Worm (Caenorhabditis elegans) whole organism, mixed stage, embryonic: ENCODE measurements around the gene F08G2.7.
A peak's percentile ranks its signal among the peaks of the same experiment; 100 is the strongest.

Source experiments
- M03D4.4 ChIP-seq: sonication (generic microtip); optimal IDR thresholded peaks from 2 replicates; lab custom pipeline; 2017; ENCODE audit warnings: mild to moderate bottlenecking, missing genetic modification characterization, missing compliant biosample characterization
- blmp-1 ChIP-seq: fragments of 150-350 bp; optimal IDR thresholded peaks from 2 replicates; lab custom pipeline; 2014; ENCODE audit warnings: missing biosample characterization, missing genetic modification characterization
- ceh-39 ChIP-seq: fragments of 150-350 bp; optimal IDR thresholded peaks from 2 replicates; lab custom pipeline; 2014; ENCODE audit warnings: missing biosample characterization, missing genetic modification characterization
- ceh-43 ChIP-seq: fragments of 200-800 bp; sonication (Bioruptor generic); optimal IDR thresholded peaks from 2 replicates; lab custom pipeline; 2018; ENCODE audit warnings: mild to moderate bottlenecking, missing genetic modification characterization, moderate library complexity, missing compliant biosample characterization
- ces-1 ChIP-seq: fragments of 150-350 bp; optimal IDR thresholded peaks from 2 replicates; lab custom pipeline; 2014; ENCODE audit warnings: missing biosample characterization, missing genetic modification reagents, missing genetic modification characterization
- cnd-1 ChIP-seq: fragments of 200-800 bp; sonication (Bioruptor generic); optimal IDR thresholded peaks from 2 replicates; lab custom pipeline; 2018; ENCODE audit warnings: mild to moderate bottlenecking, missing genetic modification characterization, missing compliant biosample characterization
- drap-1 ChIP-seq: fragments of 200-800 bp; sonication (Bioruptor generic); optimal IDR thresholded peaks from 3 replicates; lab custom pipeline; 2018; ENCODE audit warnings: mild to moderate bottlenecking, missing genetic modification characterization, missing compliant biosample characterization
- elt-3 ChIP-seq: fragments of 150-350 bp; optimal IDR thresholded peaks from 2 replicates; lab custom pipeline; 2014; ENCODE audit warnings: missing biosample characterization, missing genetic modification characterization
- flh-1 ChIP-seq: fragments of 200-800 bp; sonication (Bioruptor generic); optimal IDR thresholded peaks from 2 replicates; lab custom pipeline; 2018; ENCODE audit warnings: mild to moderate bottlenecking, missing genetic modification characterization, moderate library complexity, missing compliant biosample characterization
- ham-2 ChIP-seq: fragments of 200-800 bp; sonication (Bioruptor generic); optimal IDR thresholded peaks from 2 replicates; lab custom pipeline; 2018; ENCODE audit warnings: mild to moderate bottlenecking, missing genetic modification characterization, missing compliant biosample characterization
- hlh-1 ChIP-seq: fragments of 150-350 bp; optimal IDR thresholded peaks from 2 replicates; lab custom pipeline; 2014; ENCODE audit warnings: missing biosample characterization, missing genetic modification reagents, missing genetic modification characterization
- lin-13 ChIP-seq: fragments of 150-350 bp; optimal IDR thresholded peaks from 2 replicates; lab custom pipeline; 2014; ENCODE audit warnings: missing biosample characterization, missing genetic modification characterization
- lin-32 ChIP-seq: fragments of 200-800 bp; sonication (Bioruptor generic); optimal IDR thresholded peaks from 2 replicates; lab custom pipeline; 2018; ENCODE audit warnings: mild to moderate bottlenecking, missing genetic modification characterization, missing compliant biosample characterization
- lsy-2 ChIP-seq: fragments of 150-350 bp; optimal IDR thresholded peaks from 2 replicates; lab custom pipeline; 2014; ENCODE audit warnings: missing biosample characterization, missing genetic modification characterization
- mls-2 ChIP-seq: sonication (generic microtip); optimal IDR thresholded peaks from 2 replicates; lab custom pipeline; 2016; ENCODE audit warnings: mild to moderate bottlenecking, missing genetic modification characterization, moderate library complexity, missing compliant biosample characterization
- nhr-28 ChIP-seq: fragments of 150-350 bp; optimal IDR thresholded peaks from 2 replicates; lab custom pipeline; 2014; ENCODE audit warnings: missing biosample characterization, missing genetic modification characterization
- nhr-76 ChIP-seq: sonication (generic microtip); optimal IDR thresholded peaks from 2 replicates; lab custom pipeline; 2017; ENCODE audit warnings: missing biosample characterization, missing genetic modification characterization
- sem-2 ChIP-seq: fragments of 200-800 bp; sonication (Bioruptor generic); optimal IDR thresholded peaks from 2 replicates; lab custom pipeline; 2018; ENCODE audit warnings: mild to moderate bottlenecking, missing genetic modification characterization, missing compliant biosample characterization
- snpc-4 ChIP-seq: fragments of 150-350 bp; optimal IDR thresholded peaks from 2 replicates; lab custom pipeline; 2014; ENCODE audit warnings: missing biosample characterization, missing genetic modification characterization
- sptf-1 ChIP-seq: sonication (generic microtip); optimal IDR thresholded peaks from 2 replicates; lab custom pipeline; 2017; ENCODE audit warnings: mild to moderate bottlenecking, missing genetic modification characterization, moderate library complexity, missing compliant biosample characterization
- unc-39 ChIP-seq: fragments of 150-350 bp; optimal IDR thresholded peaks from 2 replicates; lab custom pipeline; 2014; ENCODE audit warnings: missing biosample characterization, missing genetic modification characterization
- zip-8 ChIP-seq: fragments of 150-350 bp; optimal IDR thresholded peaks from 2 replicates; lab custom pipeline; 2014; ENCODE audit warnings: missing biosample characterization, missing genetic modification characterization
- ztf-11 ChIP-seq: fragments of 150-350 bp; optimal IDR thresholded peaks from 2 replicates; lab custom pipeline; 2014; ENCODE audit warnings: missing biosample characterization, missing genetic modification characterization

Gene F08G2.7

DNA sequence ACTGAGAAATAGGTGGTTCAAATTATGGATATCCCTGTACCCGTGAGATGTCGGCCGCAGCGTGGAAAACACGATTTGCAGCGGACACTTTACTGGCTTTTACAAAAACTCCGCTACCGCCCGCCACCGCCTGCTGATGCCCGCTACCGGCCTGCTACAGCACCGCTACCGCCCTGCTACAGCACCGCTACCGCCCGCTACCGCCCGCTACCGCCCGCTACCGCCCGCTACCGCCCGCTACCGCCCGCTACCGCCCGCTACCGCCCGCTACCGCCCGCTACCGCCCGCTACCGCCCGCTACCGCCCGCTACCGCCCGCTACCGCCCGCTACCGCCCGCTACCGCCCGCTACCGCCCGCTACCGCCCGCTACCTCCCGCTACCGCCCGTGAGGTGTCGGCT lies 50.3 kb downstream of the F08G2.7 start:
- TF ChIP-seq sptf-1 (tag; lab: Kevin White, UChicago), result peak; percentile 25
- TF ChIP-seq mls-2 (tag; lab: Kevin White, UChicago), result peak; percentile 31

DNA sequence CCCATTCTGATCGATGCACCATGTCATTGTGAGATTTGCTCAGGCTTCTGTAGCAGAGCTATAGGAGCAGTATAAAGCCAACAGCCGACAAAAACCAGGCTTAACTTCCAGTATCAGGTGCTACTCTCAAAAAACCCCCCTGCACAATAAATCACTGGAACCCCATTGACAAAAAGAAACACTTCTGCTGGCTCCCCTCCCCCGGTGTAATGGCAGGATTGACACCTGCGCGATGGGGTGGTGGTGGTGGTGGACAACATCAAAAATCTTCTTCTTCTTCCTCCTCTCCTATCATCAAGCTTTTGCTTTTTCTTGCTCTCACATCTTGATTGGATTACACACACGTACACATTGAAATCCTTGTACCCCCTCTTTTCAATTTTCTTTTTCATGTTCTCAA lies 51.2 kb downstream of the F08G2.7 start:
- TF ChIP-seq nhr-28 (tag; lab: Kevin White, UChicago), result no peak
- TF ChIP-seq hlh-1 (tag; lab: Kevin White, UChicago), result peak; percentile 56
- no peak for TF ChIP-seq blmp-1 (tag; lab: Kevin White, UChicago)
- no peak for TF ChIP-seq mls-2 (tag; lab: Kevin White, UChicago)
- no peak for TF ChIP-seq zip-8 (tag; lab: Kevin White, UChicago)

DNA sequence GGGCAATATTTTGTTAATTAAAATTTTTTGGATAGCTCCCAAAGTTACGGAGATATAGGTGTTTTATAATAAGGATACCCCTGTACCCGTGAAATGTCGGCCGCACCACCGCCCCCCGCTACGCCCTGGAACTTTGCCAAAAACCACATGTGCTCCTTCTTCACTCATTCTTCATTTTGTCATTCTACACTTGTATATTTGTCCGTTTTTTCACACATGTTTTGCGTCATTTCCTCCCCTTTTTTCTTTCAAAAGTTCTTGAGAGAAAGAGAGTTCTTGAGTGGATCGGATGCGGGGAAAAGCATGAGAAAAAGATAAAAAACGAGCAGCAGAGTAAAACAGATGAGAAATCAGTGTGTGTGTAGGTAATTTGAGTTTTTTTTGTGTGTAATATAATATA lies 52.1 kb downstream of the F08G2.7 start:
- TF ChIP-seq elt-3 (tag; lab: Kevin White, UChicago), result no peak
- TF ChIP-seq ceh-39 (tag; lab: Kevin White, UChicago), result no peak
- TF ChIP-seq M03D4.4 (tag; lab: Kevin White, UChicago), result no peak
- TF ChIP-seq ces-1, result no peak
- no peak for TF ChIP-seq flh-1 (GFP tag; lab: Kevin White, UChicago)
- TF ChIP-seq drap-1 (GFP tag; lab: Kevin White, UChicago), result no peak
- TF ChIP-seq cnd-1, result no peak
- no peak for TF ChIP-seq lin-13 (tag; lab: Kevin White, UChicago)
- no peak for TF ChIP-seq zip-8 (tag; lab: Kevin White, UChicago)
- no peak for TF ChIP-seq ztf-11 (tag; lab: Kevin White, UChicago)
- TF ChIP-seq lin-32 (GFP tag; lab: Kevin White, UChicago), result no peak
- no peak for TF ChIP-seq sem-2 (GFP tag; lab: Kevin White, UChicago)

DNA sequence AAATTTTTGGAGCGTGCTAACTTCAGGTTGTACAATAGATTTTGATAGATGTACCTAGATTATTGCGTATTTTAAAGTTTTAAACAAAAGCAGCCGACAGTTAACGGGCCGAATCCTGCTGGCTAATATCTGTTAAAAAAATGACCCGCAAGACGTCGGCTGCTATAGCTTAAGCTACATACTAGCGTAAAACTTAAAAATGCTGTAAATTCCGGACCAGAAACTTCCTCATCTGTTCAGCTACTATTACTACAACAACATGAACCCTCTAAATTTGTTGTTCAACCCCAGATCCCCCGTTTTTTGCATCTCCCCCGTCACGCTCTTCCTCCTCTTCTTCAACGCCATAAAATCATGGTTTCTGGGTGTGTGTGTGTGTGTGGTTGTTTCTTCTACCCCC lies 54.1 kb downstream of the F08G2.7 start:
- no peak for TF ChIP-seq lsy-2 (tag; lab: Kevin White, UChicago)
- no peak for TF ChIP-seq ceh-43 (GFP tag; lab: Kevin White, UChicago)
- no peak for TF ChIP-seq ces-1
- TF ChIP-seq lin-32 (GFP tag; lab: Kevin White, UChicago), result no peak
- no peak for TF ChIP-seq lin-13 (tag; lab: Kevin White, UChicago)
- no peak for TF ChIP-seq hlh-1 (tag; lab: Kevin White, UChicago)
- no peak for TF ChIP-seq unc-39 (tag; lab: Kevin White, UChicago)
- no peak for TF ChIP-seq sem-2 (GFP tag; lab: Kevin White, UChicago)
- TF ChIP-seq nhr-76 (tag; lab: Kevin White, UChicago), result no peak
- TF ChIP-seq ham-2 (GFP tag; lab: Kevin White, UChicago), result no peak
- TF ChIP-seq flh-1 (GFP tag; lab: Kevin White, UChicago), result no peak
- TF ChIP-seq sptf-1 (tag; lab: Kevin White, UChicago), result no peak
- TF ChIP-seq snpc-4 (tag; lab: Kevin White, UChicago), result no peak
- TF ChIP-seq, all 35 proteins: peak for 0
